Worm (Caenorhabditis elegans) whole organism, late embryonic: ENCODE results near the gene F56F11.4.
A peak's percentile ranks its signal among the peaks of the same experiment; 100 is the strongest.

Experiments
- C08G9.2 ChIP-seq: sonication (generic microtip); optimal IDR thresholded peaks from 2 replicates; lab custom pipeline; 2016; ENCODE audit warnings: mild to moderate bottlenecking, missing genetic modification characterization, moderate library complexity, missing compliant biosample characterization
- ahr-1 ChIP-seq: sonication (generic microtip); optimal IDR thresholded peaks from 2 replicates; lab custom pipeline; 2016; ENCODE audit warnings: missing genetic modification characterization, missing compliant biosample characterization
- ama-1 ChIP-seq: fragments of 150-350 bp; optimal IDR thresholded peaks from 2 replicates; lab custom pipeline; 2014
- ceh-19 ChIP-seq: fragments of 200-800 bp; sonication (Bioruptor generic); optimal IDR thresholded peaks from 2 replicates; lab custom pipeline; 2018; ENCODE audit warnings: mild to moderate bottlenecking, missing genetic modification characterization, missing compliant biosample characterization
- ceh-31 ChIP-seq: sonication (generic microtip); optimal IDR thresholded peaks from 2 replicates; lab custom pipeline; 2016; ENCODE audit warnings: missing genetic modification characterization, missing compliant biosample characterization
- ceh-6 ChIP-seq: fragments of 200-800 bp; sonication (Bioruptor generic); optimal IDR thresholded peaks from 2 replicates; lab custom pipeline; 2018; ENCODE audit warnings: mild to moderate bottlenecking, missing genetic modification characterization, missing compliant biosample characterization
- dmd-4 ChIP-seq: sonication (generic microtip); optimal IDR thresholded peaks from 2 replicates; lab custom pipeline; 2016; ENCODE audit warnings: borderline replicate concordance, missing genetic modification characterization, missing compliant biosample characterization
- elt-2 ChIP-seq: sonication (generic microtip); optimal IDR thresholded peaks from 2 replicates; lab custom pipeline; 2016; ENCODE audit warnings: missing genetic modification reagents, missing genetic modification characterization, missing compliant biosample characterization
- ets-4 ChIP-seq: sonication (generic microtip); optimal IDR thresholded peaks from 2 replicates; lab custom pipeline; 2016; ENCODE audit warnings: missing genetic modification characterization, missing compliant biosample characterization
- eyg-1 ChIP-seq: sonication (generic microtip); optimal IDR thresholded peaks from 2 replicates; lab custom pipeline; 2016; ENCODE audit warnings: missing genotype, missing genetic modification characterization, missing compliant biosample characterization
- fax-1 ChIP-seq: sonication (generic microtip); optimal IDR thresholded peaks from 2 replicates; lab custom pipeline; 2016; ENCODE audit warnings: missing genotype, missing genetic modification characterization, missing compliant biosample characterization
- fkh-10 ChIP-seq: fragments of 150-350 bp; optimal IDR thresholded peaks from 2 replicates; lab custom pipeline; 2014; ENCODE audit warnings: missing biosample characterization, missing genetic modification reagents, missing genetic modification characterization
- hlh-30 ChIP-seq: sonication (generic microtip); optimal IDR thresholded peaks from 2 replicates; lab custom pipeline; 2017; ENCODE audit warnings: antibody characterized with exemption, missing genetic modification characterization, missing compliant biosample characterization; ENCODE audit not compliant: insufficient read depth
- lim-6 ChIP-seq: sonication (generic microtip); optimal IDR thresholded peaks from 2 replicates; lab custom pipeline; 2016; ENCODE audit warnings: missing genetic modification characterization, missing compliant biosample characterization
- lin-11 ChIP-seq: fragments of 200-800 bp; sonication (Bioruptor generic); optimal IDR thresholded peaks from 2 replicates; lab custom pipeline; 2018; ENCODE audit warnings: mild to moderate bottlenecking, missing genetic modification characterization, missing compliant biosample characterization
- madf-2 ChIP-seq: sonication (generic microtip); optimal IDR thresholded peaks from 2 replicates; lab custom pipeline; 2017; ENCODE audit warnings: missing genetic modification characterization, missing compliant biosample characterization
- nhr-232 ChIP-seq: sonication (generic microtip); optimal IDR thresholded peaks from 2 replicates; lab custom pipeline; 2016; ENCODE audit warnings: missing genetic modification characterization, missing compliant biosample characterization
- npax-4 ChIP-seq: sonication (generic microtip); optimal IDR thresholded peaks from 2 replicates; lab custom pipeline; 2016; ENCODE audit warnings: missing genetic modification characterization, missing compliant biosample characterization
- odd-2 ChIP-seq: sonication (generic microtip); optimal IDR thresholded peaks from 2 replicates; lab custom pipeline; 2017; ENCODE audit warnings: antibody characterized with exemption, mild to moderate bottlenecking, missing genetic modification characterization, missing compliant biosample characterization
- pax-1 ChIP-seq: fragments of 150-350 bp; optimal IDR thresholded peaks from 2 replicates; lab custom pipeline; 2014; ENCODE audit warnings: missing biosample characterization, missing genetic modification characterization
- sdc-2 ChIP-seq: sonication (generic microtip); optimal IDR thresholded peaks from 2 replicates; lab custom pipeline; 2016; ENCODE audit warnings: missing genotype, missing genetic modification characterization, missing compliant biosample characterization
- tbx-7 ChIP-seq: sonication (generic microtip); optimal IDR thresholded peaks from 2 replicates; lab custom pipeline; 2016; ENCODE audit warnings: missing genotype, missing genetic modification characterization, missing compliant biosample characterization
- unc-3 ChIP-seq, 2 experiments: fragments of 200-800 bp in 1 of 2; sonication (Bioruptor generic) in 1 of 2; sonication (generic microtip) in 1 of 2; conservative IDR thresholded peaks in 1 of 2; optimal IDR thresholded peaks in 1 of 2; 2 replicates each; pipeline versions ENCODE4 v1.3.6 to Lab custom; 2016 to 2022; ENCODE audit warnings: missing compliant biosample characterization in 2 of 2, missing genetic modification characterization in 2 of 2, missing genetic modification reagents in 1 of 2
- unc-42 ChIP-seq: sonication (generic microtip); optimal IDR thresholded peaks from 2 replicates; lab custom pipeline; 2016; ENCODE audit warnings: missing genotype, missing genetic modification characterization, missing compliant biosample characterization
- unc-55 ChIP-seq: sonication (generic microtip); optimal IDR thresholded peaks from 2 replicates; lab custom pipeline; 2017; ENCODE audit warnings: missing biosample characterization, missing genetic modification reagents, missing genetic modification characterization
- zip-5 ChIP-seq: sonication (generic microtip); optimal IDR thresholded peaks from 2 replicates; lab custom pipeline; 2016; ENCODE audit warnings: missing genetic modification characterization, missing compliant biosample characterization

Gene F56F11.4

ce11 chrIII:2910606-2911005 is 54.6 kb downstream of the F56F11.4 start, which contains the start of gene cdh-1:
TSS of gene cdh-1 (plus strand) at chrIII:2910906.
- TF ChIP-seq C08G9.2 (tag; lab: Kevin White, UChicago) (no peak), tbx-7 (tag; lab: Kevin White, UChicago) (no peak), pax-1 (tag; lab: Kevin White, UChicago) (no peak), odd-2 (tag; lab: Kevin White, UChicago) (no peak), lin-11 (tag; lab: Kevin White, UChicago) (no peak), ceh-6 (GFP tag; lab: Kevin White, UChicago) (no peak), lim-6 (tag; lab: Kevin White, UChicago) (no peak), ahr-1 (tag; lab: Kevin White, UChicago) (no peak), elt-2 (tag; lab: Kevin White, UChicago) (no peak), npax-4 (no peak), unc-55 (GFP tag; lab: Kevin White, UChicago) (no peak), ama-1 (no peak), ets-4 (tag; lab: Kevin White, UChicago) (no peak)

ce11 chrIII:2912916-2913315 is 56.9 kb downstream of the F56F11.4 start:
- TF ChIP-seq dmd-4 (no peak), ceh-19 (GFP tag; lab: Kevin White, UChicago) (no peak)
- TF ChIP-seq, all 69 proteins: peak for 0

ce11 chrIII:2914029-2914428 is 58.0 kb downstream of the F56F11.4 start:
- TF ChIP-seq madf-2 (tag; lab: Kevin White, UChicago) (no peak), sdc-2 (no peak), unc-3 (GFP tag; conservative IDR thresholded peaks at IDR 0.05; lab: Robert Waterston, UW) (no peak), unc-3 (tag; optimal IDR thresholded peaks at IDR 0.05; lab: Kevin White, UChicago) (no peak), fax-1 (tag; lab: Kevin White, UChicago) (no peak), elt-2 (tag; lab: Kevin White, UChicago) (no peak), nhr-232 (no peak), eyg-1 (tag; lab: Kevin White, UChicago) (no peak), ceh-31 (peak; percentile 13), unc-42 (tag; lab: Kevin White, UChicago) (peak; percentile 99), hlh-30 (tag; lab: Kevin White, UChicago) (no peak), zip-5 (tag; lab: Kevin White, UChicago) (no peak), fkh-10 (peak; percentile 46)
